In genomic region chr3L:17486794-17487726, dm6 we compare ENCODE assay signal across 6 fruit fly cellular contexts.
TF ChIP-seq lines count a peak whose summit lies in the region.

Gene Oatp74D (plus strand): TSS chr3L:17487118.

- no peak for TF ChIP-seq CTCF in whole organism, embryonic (GFP tag; optimal IDR thresholded peaks at IDR 0.05; lab: Kevin White, UChicago)

TF ChIP-seq in whole organism, 6 proteins besides CTCF, POLR2A, EP300 and RAD21:
- no peak for TF ChIP-seq EcR (GFP tag; optimal IDR thresholded peaks at IDR 0.05; lab: Kevin White, UChicago)
- no peak for TF ChIP-seq usp (GFP tag; optimal IDR thresholded peaks at IDR 0.05; lab: Kevin White, UChicago)
- no peak for TF ChIP-seq psq (optimal IDR thresholded peaks at IDR 0.05; lab: Kevin White, UChicago)
- peak; percentile 16 for TF ChIP-seq CG8478 (optimal IDR thresholded peaks at IDR 0.05; lab: Kevin White, UChicago)
- no peak for TF ChIP-seq pan (optimal IDR thresholded peaks at IDR 0.05; lab: Kevin White, UChicago)
- peak; percentile 30 for TF ChIP-seq Dll (optimal IDR thresholded peaks at IDR 0.05; lab: Kevin White, UChicago)

TF ChIP-seq in whole organism, adult, 20 proteins besides CTCF, POLR2A, EP300 and RAD21:
- TF ChIP-seq CG11617 (GFP tag; optimal IDR thresholded peaks at IDR 0.05; lab: Kevin White, UChicago) (no peak), bab1 (GFP tag; optimal IDR thresholded peaks at IDR 0.05; lab: Kevin White, UChicago) (peak; percentile 48), CG1620 (GFP tag; optimal IDR thresholded peaks at IDR 0.05; lab: Kevin White, UChicago) (no peak), pad (GFP tag; optimal IDR thresholded peaks at IDR 0.05; lab: Kevin White, UChicago) (no peak), CG12768 (GFP tag; optimal IDR thresholded peaks at IDR 0.05; lab: Kevin White, UChicago) (peak; percentile 26), toe (GFP tag; optimal IDR thresholded peaks at IDR 0.05; lab: Kevin White, UChicago) (no peak), CG5204 (GFP tag; optimal IDR thresholded peaks at IDR 0.05; lab: Kevin White, UChicago) (peak; percentile 33), CG33017 (tag; optimal IDR thresholded peaks at IDR 0.05; lab: Kevin White, UChicago) (peak; percentile 38), Hr96 (GFP tag; optimal IDR thresholded peaks at IDR 0.05; lab: Kevin White, UChicago) (peak; percentile 4), kay (GFP tag; lab: Kevin White, UChicago; ENCODE audit: borderline replicate concordance) (no peak), cic (GFP tag; optimal IDR thresholded peaks at IDR 0.05; lab: Kevin White, UChicago) (peak; percentile 65), CG7101 (tag; optimal IDR thresholded peaks at IDR 0.05; lab: Kevin White, UChicago) (peak; percentile 58), Mnt (GFP tag; optimal IDR thresholded peaks at IDR 0.05; lab: Kevin White, UChicago) (peak; percentile 45), CG14711 (tag; optimal IDR thresholded peaks at IDR 0.05; lab: Kevin White, UChicago) (peak; percentile 40), tj (GFP tag; optimal IDR thresholded peaks at IDR 0.05; lab: Kevin White, UChicago) (peak; percentile 11), CG7045 (GFP tag; optimal IDR thresholded peaks at IDR 0.05; lab: Kevin White, UChicago) (no peak)

TF ChIP-seq in whole organism, embryonic, 481 proteins besides CTCF, POLR2A, EP300 and RAD21 (continues in another document):
- TF ChIP-seq CG14710 (tag; optimal IDR thresholded peaks at IDR 0.05; lab: Kevin White, UChicago) (peak; percentile 32), zen2 (GFP tag; IDR thresholded peaks at IDR 0.05; lab: Robert Waterston, UW; ENCODE audit: partially characterized antibody) (no peak; the same call in 2 of the 3 replicates), CG2199 (GFP tag; IDR thresholded peaks at IDR 0.05; lab: Robert Waterston, UW) (peak; percentile 90), cwo (GFP tag; optimal IDR thresholded peaks at IDR 0.05; lab: Kevin White, UChicago) (peak; percentile 67), emc (GFP tag; optimal IDR thresholded peaks at IDR 0.05; lab: Kevin White, UChicago) (no peak), gro (GFP tag; optimal IDR thresholded peaks at IDR 0.05; lab: Kevin White, UChicago) (peak; percentile 74), dmrt99B (tag; optimal IDR thresholded peaks at IDR 0.05; lab: Kevin White, UChicago) (peak; percentile 58), HLH3B (GFP tag; IDR thresholded peaks at IDR 0.05; lab: Robert Waterston, UW) (peak; percentile 43; the same call in 1 of the 2 replicates), Hmr (GFP tag; optimal IDR thresholded peaks at IDR 0.05; lab: Kevin White, UChicago) (peak; percentile 66), fd96Cb (tag; optimal IDR thresholded peaks at IDR 0.05; lab: Kevin White, UChicago) (no peak), ttk (GFP tag; IDR thresholded peaks at IDR 0.05; lab: Robert Waterston, UW) (peak; percentile 7; the same call in 1 of the 2 replicates), slp2 (GFP tag; optimal IDR thresholded peaks at IDR 0.05; lab: Kevin White, UChicago) (peak; percentile 8), CG13624 (GFP tag; optimal IDR thresholded peaks at IDR 0.05; lab: Kevin White, UChicago) (peak; percentile 76), H15 (GFP tag; IDR thresholded peaks at IDR 0.05; lab: Robert Waterston, UW) (0 out of 3 replicates have a peak, but pooled peaks have one; percentile 5), CG12071 (GFP tag; optimal IDR thresholded peaks at IDR 0.05; lab: Kevin White, UChicago) (peak; percentile 74), salm (tag; optimal IDR thresholded peaks at IDR 0.05; lab: Kevin White, UChicago) (peak; percentile 61), CG15479 (GFP tag; optimal IDR thresholded peaks at IDR 0.05; lab: Kevin White, UChicago) (peak; percentile 59)

TF ChIP-seq in whole organism, prepupa, 60 proteins besides CTCF, POLR2A, EP300 and RAD21 (continues in another document):
- TF ChIP-seq Met (GFP tag; optimal IDR thresholded peaks at IDR 0.05; lab: Kevin White, UChicago) (peak; percentile 80), Lpt (GFP tag; optimal IDR thresholded peaks at IDR 0.05; lab: Kevin White, UChicago) (peak; percentile 54), svp (GFP tag; lab: Kevin White, UChicago) (peak; percentile 86), fd59A (GFP tag; optimal IDR thresholded peaks at IDR 0.05; lab: Kevin White, UChicago) (no peak), CG3919 (GFP tag; optimal IDR thresholded peaks at IDR 0.05; lab: Kevin White, UChicago) (peak; percentile 74), CG6808 (GFP tag; optimal IDR thresholded peaks at IDR 0.05; lab: Kevin White, UChicago) (no peak), CG6854 (GFP tag; optimal IDR thresholded peaks at IDR 0.05; lab: Kevin White, UChicago) (peak; percentile 64), cyc (GFP tag; optimal IDR thresholded peaks at IDR 0.05; lab: Kevin White, UChicago) (peak; percentile 56), OdsH (GFP tag; optimal IDR thresholded peaks at IDR 0.05; lab: Kevin White, UChicago) (peak; percentile 64), CG8319 (GFP tag; optimal IDR thresholded peaks at IDR 0.05; lab: Kevin White, UChicago) (peak; percentile 8), CG6276 (GFP tag; optimal IDR thresholded peaks at IDR 0.05; lab: Kevin White, UChicago) (peak; percentile 31), achi (GFP tag; optimal IDR thresholded peaks at IDR 0.05; lab: Kevin White, UChicago) (peak; percentile 49), acj6 (GFP tag; optimal IDR thresholded peaks at IDR 0.05; lab: Kevin White, UChicago) (peak; percentile 58), Eip78C (GFP tag; lab: Kevin White, UChicago) (peak; percentile 90), pdm3 (GFP tag; optimal IDR thresholded peaks at IDR 0.05; lab: Kevin White, UChicago) (peak; percentile 65), eg (GFP tag; IDR thresholded peaks at IDR 0.05; lab: Robert Waterston, UW) (peak; percentile 79), Eip93F (GFP tag; optimal IDR thresholded peaks at IDR 0.05; lab: Kevin White, UChicago) (peak; percentile 83), ss (GFP tag; optimal IDR thresholded peaks at IDR 0.05; lab: Kevin White, UChicago) (peak; percentile 20 to 22), Sox15 (GFP tag; optimal IDR thresholded peaks at IDR 0.05; lab: Kevin White, UChicago) (peak; percentile 11)

TF ChIP-seq in whole organism, pupa, 21 proteins besides CTCF, POLR2A, EP300 and RAD21 (continues in another document):
- TF ChIP-seq CG8159 (tag; optimal IDR thresholded peaks at IDR 0.05; lab: Kevin White, UChicago) (peak; percentile 4), CG4496 (GFP tag; IDR thresholded peaks at IDR 0.05; lab: Robert Waterston, UW) (peak; percentile 86), CG17806 (tag; optimal IDR thresholded peaks at IDR 0.05; lab: Kevin White, UChicago) (peak; percentile 30), D1 (tag; optimal IDR thresholded peaks at IDR 0.05; lab: Kevin White, UChicago) (no peak), CG13204 (GFP tag; optimal IDR thresholded peaks at IDR 0.05; lab: Kevin White, UChicago) (peak; percentile 86), gl (tag; optimal IDR thresholded peaks at IDR 0.05; lab: Kevin White, UChicago) (no peak), Snoo (tag; optimal IDR thresholded peaks at IDR 0.05; lab: Kevin White, UChicago) (peak; percentile 37), CG12605 (GFP tag; IDR thresholded peaks at IDR 0.05; lab: Robert Waterston, UW) (peak; percentile 77), Ets98B (GFP tag; IDR thresholded peaks at IDR 0.05; lab: Robert Waterston, UW) (peak; percentile 77), CG32121 (GFP tag; IDR thresholded peaks at IDR 0.05; lab: Robert Waterston, UW) (peak; percentile 49; the same call in 1 of the 2 replicates), CG10348 (GFP tag; IDR thresholded peaks at IDR 0.05; lab: Robert Waterston, UW) (no peak), CG8301 (tag; optimal IDR thresholded peaks at IDR 0.05; lab: Kevin White, UChicago) (peak; percentile 34), EcR (GFP tag; optimal IDR thresholded peaks at IDR 0.05; lab: Kevin White, UChicago) (peak; percentile 85), Pif1A (GFP tag; optimal IDR thresholded peaks at IDR 0.05; lab: Kevin White, UChicago) (peak; percentile 71), rn (GFP tag; IDR thresholded peaks at IDR 0.05; lab: Robert Waterston, UW) (no peak), fd96Ca (GFP tag; IDR thresholded peaks at IDR 0.05; lab: Robert Waterston, UW) (no peak; the same call in 1 of the 3 replicates), CG14655 (GFP tag; optimal IDR thresholded peaks at IDR 0.05; lab: Kevin White, UChicago) (peak; percentile 22), Pif1B (GFP tag; optimal IDR thresholded peaks at IDR 0.05; lab: Kevin White, UChicago) (no peak), CG9948 (tag; optimal IDR thresholded peaks at IDR 0.05; lab: Kevin White, UChicago) (peak; percentile 32), CG34367 (tag; optimal IDR thresholded peaks at IDR 0.05; lab: Kevin White, UChicago) (no peak)

TF ChIP-seq in whole organism, wandering third instar larva, 38 proteins besides CTCF, POLR2A, EP300 and RAD21 (continues in another document):
- TF ChIP-seq Hr83 (GFP tag; optimal IDR thresholded peaks at IDR 0.05; lab: Kevin White, UChicago; ENCODE audit: poor library complexity, severe bottlenecking), result peak; percentile 41
- peak; percentile 13 for TF ChIP-seq Jra (GFP tag; optimal IDR thresholded peaks at IDR 0.05; lab: Kevin White, UChicago)
- peak; percentile 75 for TF ChIP-seq CrebA (GFP tag; optimal IDR thresholded peaks at IDR 0.05; lab: Kevin White, UChicago; ENCODE audit: borderline replicate concordance)
- TF ChIP-seq N (GFP tag; optimal IDR thresholded peaks at IDR 0.05; lab: Kevin White, UChicago), result peak; percentile 89
- TF ChIP-seq rgr (GFP tag; optimal IDR thresholded peaks at IDR 0.05; lab: Kevin White, UChicago), result peak; percentile 71
- TF ChIP-seq Abd-B (GFP tag; optimal IDR thresholded peaks at IDR 0.05; lab: Kevin White, UChicago), result peak; percentile 52
- peak; percentile 41 for TF ChIP-seq brk (GFP tag; optimal IDR thresholded peaks at IDR 0.05; lab: Kevin White, UChicago)
- TF ChIP-seq lola (GFP tag; optimal IDR thresholded peaks at IDR 0.05; lab: Kevin White, UChicago), result no peak
- TF ChIP-seq Vsx2 (GFP tag; optimal IDR thresholded peaks at IDR 0.05; lab: Kevin White, UChicago; ENCODE audit: partially characterized antibody), result peak; percentile 53
- TF ChIP-seq Myc (optimal IDR thresholded peaks at IDR 0.05; lab: Kevin White, UChicago), result no peak
- no peak for TF ChIP-seq usp (GFP tag; optimal IDR thresholded peaks at IDR 0.05; lab: Kevin White, UChicago)
- no peak for TF ChIP-seq Dfd (GFP tag; optimal IDR thresholded peaks at IDR 0.05; lab: Kevin White, UChicago)
- TF ChIP-seq h (GFP tag; optimal IDR thresholded peaks at IDR 0.05; lab: Kevin White, UChicago), result peak; percentile 71
- no peak for TF ChIP-seq jim (GFP tag; optimal IDR thresholded peaks at IDR 0.05; lab: Kevin White, UChicago)
- peak; percentile 34 for TF ChIP-seq woc (GFP tag; optimal IDR thresholded peaks at IDR 0.05; lab: Kevin White, UChicago)
- no peak for TF ChIP-seq dmrt93B (GFP tag; optimal IDR thresholded peaks at IDR 0.05; lab: Kevin White, UChicago)
- peak; percentile 51 for TF ChIP-seq Hnf4 (GFP tag; optimal IDR thresholded peaks at IDR 0.05; lab: Kevin White, UChicago)
- no peak for TF ChIP-seq Mio (GFP tag; optimal IDR thresholded peaks at IDR 0.05; lab: Kevin White, UChicago)
- peak; percentile 57 for TF ChIP-seq CG32264 (GFP tag; optimal IDR thresholded peaks at IDR 0.05; lab: Kevin White, UChicago)
- no peak for TF ChIP-seq GATAd (GFP tag; optimal IDR thresholded peaks at IDR 0.05; lab: Kevin White, UChicago)
- TF ChIP-seq Hr78 (GFP tag; optimal IDR thresholded peaks at IDR 0.05; lab: Kevin White, UChicago), result no peak
- TF ChIP-seq sage (GFP tag; optimal IDR thresholded peaks at IDR 0.05; lab: Kevin White, UChicago), result peak; percentile 53
